Fruit fly (Drosophila melanogaster) whole organism, embryonic: ENCODE results near the gene HDAC4.

ENCODE experiments used
- Aef1 ChIP-seq: fragments of 200-800 bp; sonication (Bioruptor generic); IDR thresholded peaks from 3 replicates; pipeline ENCODE4 v1.3.6; 2022; ENCODE audit warnings: missing biosample characterization, missing genetic modification characterization
- Atf6 ChIP-seq: fragments of 200-800 bp; sonication (Bioruptor generic); IDR thresholded peaks from 2 replicates; pipeline ENCODE4 v1.3.6; 2022; ENCODE audit warnings: missing biosample characterization, missing genetic modification characterization
- CG10431 ChIP-seq: fragments of 200-800 bp; sonication (Bioruptor generic); optimal IDR thresholded peaks from 3 replicates; lab custom pipeline; 2018; ENCODE audit warnings: missing biosample characterization, mild to moderate bottlenecking, missing genetic modification characterization
- CG11398 ChIP-seq: fragments of 200-800 bp; sonication (Bioruptor generic); optimal IDR thresholded peaks from 2 replicates; lab custom pipeline; 2016; ENCODE audit warnings: missing biosample characterization, missing genetic modification characterization
- CG12219 ChIP-seq: fragments of 200-800 bp; sonication (Bioruptor generic); optimal IDR thresholded peaks from 3 replicates; lab custom pipeline; 2018; ENCODE audit warnings: missing biosample characterization, mild to moderate bottlenecking, missing genetic modification characterization
- CG12942 ChIP-seq: fragments of 200-800 bp; sonication (Bioruptor generic); optimal IDR thresholded peaks from 3 replicates; lab custom pipeline; 2016; ENCODE audit warnings: missing biosample characterization, missing genetic modification characterization
- CG13624 ChIP-seq: fragments of 200-800 bp; sonication (Bioruptor generic); optimal IDR thresholded peaks from 2 replicates; lab custom pipeline; 2016; ENCODE audit warnings: missing biosample characterization, missing genetic modification characterization
- CG17328 ChIP-seq: fragments of 200-800 bp; sonication (Bioruptor generic); IDR thresholded peaks from 2 replicates; pipeline ENCODE4 v1.3.6; 2022; ENCODE audit warnings: missing biosample characterization, missing genetic modification characterization
- CG17912 ChIP-seq: fragments of 200-800 bp; sonication (Bioruptor generic); optimal IDR thresholded peaks from 2 replicates; lab custom pipeline; 2018; ENCODE audit warnings: missing biosample characterization, mild to moderate bottlenecking, missing genetic modification characterization
- CG18764 ChIP-seq: fragments of 200-800 bp; sonication (Bioruptor generic); optimal IDR thresholded peaks from 3 replicates; lab custom pipeline; 2016; ENCODE audit warnings: missing biosample characterization, missing genetic modification characterization
- CG3065 ChIP-seq: fragments of 200-800 bp; sonication (Bioruptor generic); optimal IDR thresholded peaks from 2 replicates; lab custom pipeline; 2016; ENCODE audit warnings: missing biosample characterization, missing genetic modification characterization
- CG33557 ChIP-seq: fragments of 200-800 bp; sonication (Bioruptor generic); optimal IDR thresholded peaks from 2 replicates; lab custom pipeline; 2019; ENCODE audit warnings: missing biosample characterization, mild to moderate bottlenecking, missing genetic modification characterization, moderate library complexity
- CG3847 ChIP-seq: fragments of 200-800 bp; sonication (Bioruptor generic); IDR thresholded peaks from 2 replicates; pipeline ENCODE4 v1.3.6; 2022; ENCODE audit warnings: missing biosample characterization, missing genetic modification characterization
- CG42726 ChIP-seq: fragments of 200-800 bp; sonication (Bioruptor generic); IDR thresholded peaks from 2 replicates; pipeline ENCODE4 v1.3.6; 2022; ENCODE audit warnings: missing biosample characterization, missing genetic modification characterization; ENCODE audit not compliant: partially characterized antibody
- CG4360 ChIP-seq: fragments of 200-800 bp; sonication (Bioruptor generic); IDR thresholded peaks from 2 replicates; pipeline ENCODE4 v1.3.6; 2022; ENCODE audit warnings: missing biosample characterization, missing genetic modification characterization
- CG6791 ChIP-seq: fragments of 200-800 bp; sonication (Bioruptor generic); IDR thresholded peaks from 3 replicates; pipeline ENCODE4 v1.3.6; 2022; ENCODE audit warnings: missing biosample characterization, missing genetic modification characterization; ENCODE audit not compliant: partially characterized antibody
- CG8388 ChIP-seq: fragments of 200-800 bp; sonication (Bioruptor generic); optimal IDR thresholded peaks from 2 replicates; lab custom pipeline; 2019; ENCODE audit warnings: missing biosample characterization, mild to moderate bottlenecking, missing genetic modification characterization, moderate library complexity
- D ChIP-seq, 2 experiments: fragments of 200-800 bp in 1 of 2; fragments of >200 bp in 1 of 2; sonication (Bioruptor generic) in 1 of 2; optimal IDR thresholded peaks; 2 replicates in 1 of 2; 3 replicates in 1 of 2; lab custom pipeline; 2017; ENCODE audit warnings: mild to moderate bottlenecking in 1 of 2, missing biosample characterization in 1 of 2, missing genetic modification characterization in 1 of 2, missing genetic modification reagents in 1 of 2
- Deaf1 ChIP-seq: fragments of 200-800 bp; optimal IDR thresholded peaks from 3 replicates; lab custom pipeline; 2019; ENCODE audit warnings: missing biosample characterization, mild to moderate bottlenecking, missing genetic modification characterization, moderate library complexity
- ERR ChIP-seq: fragments of 200-800 bp; sonication (Bioruptor generic); optimal IDR thresholded peaks from 2 replicates; lab custom pipeline; 2016; ENCODE audit warnings: missing biosample characterization, missing genetic modification characterization
- Fer1 ChIP-seq: fragments of 200-800 bp; sonication (Bioruptor generic); optimal IDR thresholded peaks from 2 replicates; lab custom pipeline; 2017; ENCODE audit warnings: missing biosample characterization, mild to moderate bottlenecking, missing genetic modification characterization
- Gug ChIP-seq: fragments of 200-800 bp; sonication (Bioruptor generic); IDR thresholded peaks from 4 replicates; pipeline ENCODE4 v1.3.6; 2022; ENCODE audit warnings: missing biosample characterization, missing genetic modification characterization
- MBD-R2 ChIP-seq: fragments of 200-800 bp; sonication (Bioruptor generic); IDR thresholded peaks from 2 replicates; pipeline ENCODE4 v1.3.6; 2022; ENCODE audit warnings: missing biosample characterization, missing genetic modification characterization
- Meics ChIP-seq: fragments of 200-800 bp; sonication (Bioruptor generic); optimal IDR thresholded peaks from 2 replicates; lab custom pipeline; 2017; ENCODE audit warnings: missing biosample characterization, mild to moderate bottlenecking, missing genetic modification characterization
- Nf-YC ChIP-seq: fragments of 200-800 bp; optimal IDR thresholded peaks from 3 replicates; lab custom pipeline; 2019; ENCODE audit warnings: missing biosample characterization, mild to moderate bottlenecking, missing genetic modification characterization, moderate library complexity
- Oaz ChIP-seq: fragments of 200-800 bp; sonication (Bioruptor generic); IDR thresholded peaks from 2 replicates; pipeline ENCODE4 v1.3.6; 2022; ENCODE audit warnings: missing biosample characterization, missing genetic modification characterization
- Taf1 ChIP-seq: fragments of 200-800 bp; sonication (Bioruptor generic); IDR thresholded peaks from 2 replicates; pipeline ENCODE4 v1.3.6; 2022; ENCODE audit warnings: missing biosample characterization, missing genetic modification characterization
- ab ChIP-seq: fragments of 200-800 bp; sonication (Bioruptor generic); optimal IDR thresholded peaks from 2 replicates; lab custom pipeline; 2016; ENCODE audit warnings: missing biosample characterization, missing genetic modification characterization
- abd-A ChIP-seq: fragments of 200-800 bp; sonication (Bioruptor generic); optimal IDR thresholded peaks from 3 replicates; lab custom pipeline; 2019; ENCODE audit warnings: missing biosample characterization, mild to moderate bottlenecking, missing genetic modification characterization, moderate library complexity
- al ChIP-seq: fragments of 200-800 bp; sonication (Bioruptor generic); IDR thresholded peaks from 2 replicates; pipeline ENCODE4 v1.3.6; 2022; ENCODE audit warnings: missing biosample characterization, missing genetic modification characterization
- ara ChIP-seq: fragments of 200-800 bp; sonication (Bioruptor generic); IDR thresholded peaks from 2 replicates; pipeline ENCODE4 v1.3.6; 2022; ENCODE audit warnings: missing biosample characterization, missing genetic modification characterization
- bowl ChIP-seq: fragments of 200-800 bp; sonication (Bioruptor generic); IDR thresholded peaks from 2 replicates; pipeline ENCODE4 v1.3.6; 2022; ENCODE audit warnings: missing biosample characterization, missing genetic modification characterization
- gcm2 ChIP-seq: fragments of 200-800 bp; sonication (Bioruptor generic); optimal IDR thresholded peaks from 2 replicates; lab custom pipeline; 2016; ENCODE audit warnings: missing biosample characterization, missing genetic modification characterization
- gem ChIP-seq: fragments of 200-800 bp; sonication (Bioruptor generic); optimal IDR thresholded peaks from 2 replicates; lab custom pipeline; 2019; ENCODE audit warnings: missing biosample characterization, mild to moderate bottlenecking, missing genetic modification characterization, moderate library complexity
- grau ChIP-seq: fragments of 200-800 bp; optimal IDR thresholded peaks from 3 replicates; lab custom pipeline; 2019; ENCODE audit warnings: missing biosample characterization, mild to moderate bottlenecking, missing genetic modification characterization, moderate library complexity
- hth ChIP-seq: fragments of >200 bp; optimal IDR thresholded peaks from 2 replicates; lab custom pipeline; 2017; ENCODE audit warnings: inconsistent platforms
- insv ChIP-seq, 2 experiments: fragments of 200-800 bp; sonication (Bioruptor generic); optimal IDR thresholded peaks; 3 replicates each; lab custom pipeline; 2016 to 2018; ENCODE audit warnings: missing biosample characterization in 2 of 2, missing genetic modification characterization in 2 of 2
- kay ChIP-seq: fragments of 200-800 bp; sonication (Bioruptor generic); optimal IDR thresholded peaks from 2 replicates; lab custom pipeline; 2016; ENCODE audit warnings: missing biosample characterization, missing genetic modification characterization
- lola ChIP-seq, 3 experiments: fragments of >200 bp in 2 of 3; fragments of 200-800 bp in 1 of 3; sonication (Bioruptor generic) in 1 of 3; optimal IDR thresholded peaks; 2 replicates each; lab custom pipeline; 2017 to 2019; ENCODE audit warnings: missing biosample characterization in 3 of 3, missing genetic modification characterization in 3 of 3, mild to moderate bottlenecking in 1 of 3, moderate library complexity in 1 of 3
- luna ChIP-seq: fragments of 200-800 bp; sonication (Bioruptor generic); optimal IDR thresholded peaks from 2 replicates; lab custom pipeline; 2016; ENCODE audit warnings: missing biosample characterization, missing genetic modification characterization
- pb ChIP-seq: fragments of 200-800 bp; sonication (Bioruptor generic); optimal IDR thresholded peaks from 3 replicates; lab custom pipeline; 2016; ENCODE audit warnings: missing biosample characterization, missing genetic modification characterization
- schlank ChIP-seq: fragments of 200-800 bp; sonication (Bioruptor generic); optimal IDR thresholded peaks from 2 replicates; lab custom pipeline; 2018; ENCODE audit warnings: missing biosample characterization, mild to moderate bottlenecking, missing genetic modification characterization
- sim ChIP-seq: fragments of 200-800 bp; sonication (Bioruptor generic); IDR thresholded peaks from 2 replicates; pipeline ENCODE4 v1.3.6; 2022; ENCODE audit warnings: missing biosample characterization, missing genetic modification characterization
- sima ChIP-seq: fragments of 200-800 bp; sonication (Bioruptor generic); optimal IDR thresholded peaks from 2 replicates; lab custom pipeline; 2016; ENCODE audit warnings: missing biosample characterization, missing genetic modification characterization
- sna ChIP-seq: fragments of 200-800 bp; sonication (Bioruptor generic); IDR thresholded peaks from 2 replicates; pipeline ENCODE4 v1.3.6; 2022; ENCODE audit warnings: missing biosample characterization, missing genetic modification characterization; ENCODE audit not compliant: partially characterized antibody
- vnd ChIP-seq: fragments of 200-800 bp; sonication (Bioruptor generic); IDR thresholded peaks from 3 replicates; pipeline ENCODE4 v1.3.6; 2022; ENCODE audit warnings: missing biosample characterization, missing genetic modification characterization; ENCODE audit not compliant: partially characterized antibody
- vvl ChIP-seq: fragments of 200-800 bp; sonication (Bioruptor generic); IDR thresholded peaks from 2 replicates; pipeline ENCODE4 v1.3.6; 2022; ENCODE audit warnings: missing biosample characterization, missing genetic modification characterization
- wdn ChIP-seq: fragments of 200-800 bp; sonication (Bioruptor generic); IDR thresholded peaks from 2 replicates; pipeline ENCODE4 v1.3.6; 2022; ENCODE audit warnings: missing biosample characterization, missing genetic modification characterization

The HDAC4 gene

dm6 chrX:13226478-13226877, 59.0 kb downstream of the HDAC4 start (continued):
- TF ChIP-seq CG3847 (GFP tag; lab: Robert Waterston, UW) (no peak), D (optimal IDR thresholded peaks at IDR 0.05; lab: Kevin White, UChicago) (no peak), D (GFP tag; optimal IDR thresholded peaks at IDR 0.05; lab: Kevin White, UChicago) (peak; percentile 23), Meics (peak; percentile 22), gem (tag; lab: Kevin White, UChicago) (peak; percentile 70), bowl (GFP tag; lab: Robert Waterston, UW) (no peak), grau (tag; lab: Kevin White, UChicago) (peak; percentile 49), abd-A (tag; lab: Kevin White, UChicago) (no peak), sim (GFP tag; lab: Robert Waterston, UW) (no peak), CG10431 (GFP tag; lab: Kevin White, UChicago) (no peak), Atf6 (GFP tag; lab: Robert Waterston, UW) (no peak), Oaz (GFP tag; lab: Robert Waterston, UW) (no peak), insv (GFP tag; optimal IDR thresholded peaks at IDR 0.05; lab: Kevin White, UChicago) (no peak), gcm2 (GFP tag; lab: Kevin White, UChicago) (no peak), Deaf1 (tag; lab: Kevin White, UChicago) (no peak), sima (GFP tag; lab: Kevin White, UChicago) (no peak), Aef1 (GFP tag; lab: Robert Waterston, UW) (no peak), schlank (tag; lab: Kevin White, UChicago) (no peak), Fer1 (GFP tag; lab: Kevin White, UChicago) (peak; percentile 29), CG12942 (GFP tag; lab: Kevin White, UChicago) (no peak), luna (GFP tag; lab: Kevin White, UChicago) (no peak), ara (GFP tag; lab: Robert Waterston, UW) (no peak), CG6791 (no peak), CG12219 (GFP tag; lab: Kevin White, UChicago) (no peak), lola (GFP tag; optimal IDR thresholded peaks at IDR 0.05; lab: Kevin White, UChicago) (peak in 1 of 3 experiments; percentile 16), CG8388 (GFP tag; lab: Kevin White, UChicago) (peak; percentile 49), CG18764 (GFP tag; lab: Kevin White, UChicago) (no peak), Nf-YC (tag; lab: Kevin White, UChicago) (no peak), kay (GFP tag; lab: Kevin White, UChicago) (no peak), al (no peak), hth (lab: Kevin White, UChicago) (no peak), pb (GFP tag; lab: Kevin White, UChicago) (no peak), ab (GFP tag; lab: Kevin White, UChicago) (no peak), CG17912 (no peak), CG42726 (GFP tag; lab: Robert Waterston, UW) (no peak), Taf1 (GFP tag; lab: Robert Waterston, UW) (no peak), MBD-R2 (GFP tag; lab: Robert Waterston, UW) (no peak), Gug (GFP tag; lab: Robert Waterston, UW) (no peak), vnd (GFP tag; lab: Robert Waterston, UW) (no peak), CG11398 (GFP tag; lab: Kevin White, UChicago) (no peak), CG13624 (GFP tag; lab: Kevin White, UChicago) (no peak), ERR (GFP tag; lab: Kevin White, UChicago) (no peak), vvl (GFP tag; lab: Robert Waterston, UW) (no peak), CG33557 (GFP tag; lab: Kevin White, UChicago) (no peak), CG17328 (GFP tag; lab: Robert Waterston, UW) (no peak), CG3065 (GFP tag; lab: Kevin White, UChicago) (no peak), CG4360 (no peak), wdn (GFP tag; lab: Robert Waterston, UW) (no peak), sna (GFP tag; lab: Robert Waterston, UW) (no peak)
